Fruit fly (Drosophila melanogaster) whole organism, embryonic: ENCODE results near the gene Reg-2.

Experiments
- Ada2b ChIP-seq: fragments of 200-800 bp; sonication (Bioruptor generic); IDR thresholded peaks from 2 replicates; pipeline ENCODE4 v1.3.6; 2022; ENCODE audit warnings: missing biosample characterization, missing genetic modification characterization
- Atf-2 ChIP-seq: fragments of 200-800 bp; sonication (Bioruptor generic); optimal IDR thresholded peaks from 2 replicates; lab custom pipeline; 2016; ENCODE audit warnings: missing biosample characterization, missing genetic modification characterization
- CG11695 ChIP-seq: fragments of 200-800 bp; sonication (Bioruptor generic); IDR thresholded peaks from 3 replicates; pipeline ENCODE4 v1.3.6; 2022; ENCODE audit warnings: missing biosample characterization, missing genetic modification characterization
- CG12104 ChIP-seq: fragments of 200-800 bp; sonication (Bioruptor generic); optimal IDR thresholded peaks from 3 replicates; lab custom pipeline; 2016; ENCODE audit warnings: missing biosample characterization, missing genetic modification characterization
- CG12219 ChIP-seq: fragments of 200-800 bp; sonication (Bioruptor generic); optimal IDR thresholded peaks from 3 replicates; lab custom pipeline; 2018; ENCODE audit warnings: missing biosample characterization, mild to moderate bottlenecking, missing genetic modification characterization
- CG12769 ChIP-seq: fragments of 200-800 bp; sonication (Bioruptor generic); optimal IDR thresholded peaks from 2 replicates; lab custom pipeline; 2019; ENCODE audit warnings: missing biosample characterization, mild to moderate bottlenecking, missing genetic modification characterization, moderate library complexity
- CG13123 ChIP-seq: fragments of 200-800 bp; sonication (Bioruptor generic); optimal IDR thresholded peaks from 2 replicates; lab custom pipeline; 2016; ENCODE audit warnings: missing biosample characterization, missing genetic modification characterization
- CG14014 ChIP-seq: fragments of 200-800 bp; sonication (Bioruptor generic); IDR thresholded peaks from 2 replicates; pipeline ENCODE4 v1.3.6; 2022; ENCODE audit warnings: missing biosample characterization, missing genetic modification characterization
- CG14050 ChIP-seq: fragments of 200-800 bp; sonication (Bioruptor generic); IDR thresholded peaks from 3 replicates; pipeline ENCODE4 v1.3.6; 2022; ENCODE audit warnings: missing biosample characterization, missing genetic modification characterization
- CG14860 ChIP-seq: fragments of 200-800 bp; sonication (Bioruptor generic); IDR thresholded peaks from 3 replicates; pipeline ENCODE4 v1.3.6; 2022; ENCODE audit warnings: missing biosample characterization, missing genetic modification characterization; ENCODE audit not compliant: partially characterized antibody
- CG15073 ChIP-seq: fragments of 200-800 bp; sonication (Bioruptor generic); optimal IDR thresholded peaks from 2 replicates; lab custom pipeline; 2016; ENCODE audit warnings: missing biosample characterization, missing genetic modification characterization
- CG15696 ChIP-seq: fragments of 200-800 bp; sonication (Bioruptor generic); optimal IDR thresholded peaks from 2 replicates; lab custom pipeline; 2019; ENCODE audit warnings: missing biosample characterization, mild to moderate bottlenecking, missing genetic modification characterization, moderate library complexity
- CG17568 ChIP-seq: fragments of 200-800 bp; sonication (Bioruptor generic); optimal IDR thresholded peaks from 2 replicates; lab custom pipeline; 2018; ENCODE audit warnings: missing biosample characterization, mild to moderate bottlenecking, missing genetic modification characterization, moderate library complexity
- CG17802 ChIP-seq: fragments of 200-800 bp; sonication (Bioruptor generic); optimal IDR thresholded peaks from 2 replicates; lab custom pipeline; 2018; ENCODE audit warnings: missing biosample characterization, mild to moderate bottlenecking, missing genetic modification characterization, moderate library complexity
- CG32532 ChIP-seq: fragments of 200-800 bp; sonication (Bioruptor generic); IDR thresholded peaks from 2 replicates; pipeline ENCODE4 v1.3.6; 2022; ENCODE audit warnings: missing biosample characterization, missing genetic modification characterization
- CG42726 ChIP-seq: fragments of 200-800 bp; sonication (Bioruptor generic); IDR thresholded peaks from 2 replicates; pipeline ENCODE4 v1.3.6; 2022; ENCODE audit warnings: missing biosample characterization, missing genetic modification characterization; ENCODE audit not compliant: partially characterized antibody
- CG5953 ChIP-seq: fragments of 200-800 bp; sonication (Bioruptor generic); IDR thresholded peaks from 2 replicates; pipeline ENCODE4 v1.3.6; 2022; ENCODE audit warnings: missing biosample characterization, missing genetic modification characterization
- CG7556 ChIP-seq: fragments of 200-800 bp; sonication (Bioruptor generic); optimal IDR thresholded peaks from 2 replicates; lab custom pipeline; 2017; ENCODE audit warnings: missing biosample characterization, mild to moderate bottlenecking, missing genetic modification characterization
- CG8281 ChIP-seq: fragments of 200-800 bp; sonication (Bioruptor generic); optimal IDR thresholded peaks from 2 replicates; lab custom pipeline; 2018; ENCODE audit warnings: missing biosample characterization, mild to moderate bottlenecking, missing genetic modification characterization, moderate library complexity
- CG8359 ChIP-seq: fragments of 200-800 bp; sonication (Bioruptor generic); optimal IDR thresholded peaks from 2 replicates; lab custom pipeline; 2017; ENCODE audit warnings: missing biosample characterization, mild to moderate bottlenecking, missing genetic modification characterization, borderline replicate concordance
- D19A ChIP-seq: fragments of 200-800 bp; optimal IDR thresholded peaks from 3 replicates; lab custom pipeline; 2019; ENCODE audit warnings: missing biosample characterization, mild to moderate bottlenecking, missing genetic modification characterization, moderate library complexity
- Dek ChIP-seq: fragments of 200-800 bp; sonication (Bioruptor generic); optimal IDR thresholded peaks from 3 replicates; lab custom pipeline; 2019; ENCODE audit warnings: missing biosample characterization, mild to moderate bottlenecking, missing genetic modification characterization, moderate library complexity
- HHEX ChIP-seq: fragments of 200-800 bp; sonication (Bioruptor generic); optimal IDR thresholded peaks from 3 replicates; lab custom pipeline; 2017; ENCODE audit warnings: missing biosample characterization, mild to moderate bottlenecking, missing genetic modification characterization, missing genetic modification reagents
- NK7.1 ChIP-seq: fragments of 200-800 bp; sonication (Bioruptor generic); optimal IDR thresholded peaks from 3 replicates; lab custom pipeline; 2016; ENCODE audit warnings: missing biosample characterization, missing genetic modification characterization
- Pdp1 ChIP-seq, 2 experiments: fragments of 200-800 bp; sonication (Bioruptor generic); optimal IDR thresholded peaks; 3 replicates each; lab custom pipeline; 2016; ENCODE audit warnings: missing biosample characterization in 2 of 2, missing genetic modification characterization in 2 of 2, mild to moderate bottlenecking in 1 of 2, moderate library complexity in 1 of 2
- Sin3A ChIP-seq: fragments of >200 bp; optimal IDR thresholded peaks from 2 replicates; lab custom pipeline; 2018
- al ChIP-seq: fragments of 200-800 bp; sonication (Bioruptor generic); IDR thresholded peaks from 2 replicates; pipeline ENCODE4 v1.3.6; 2022; ENCODE audit warnings: missing biosample characterization, missing genetic modification characterization
- amos ChIP-seq: fragments of 200-800 bp; sonication (Bioruptor generic); IDR thresholded peaks from 2 replicates; pipeline ENCODE4 v1.3.6; 2022; ENCODE audit warnings: missing biosample characterization, missing genetic modification characterization; ENCODE audit not compliant: partially characterized antibody
- aop ChIP-seq: fragments of 200-800 bp; sonication (Bioruptor generic); IDR thresholded peaks from 2 replicates; pipeline ENCODE4 v1.3.6; 2022; ENCODE audit warnings: missing biosample characterization, missing genetic modification characterization
- bab2 ChIP-seq: fragments of 200-800 bp; sonication (Bioruptor generic); optimal IDR thresholded peaks from 2 replicates; lab custom pipeline; 2016; ENCODE audit warnings: missing biosample characterization, missing genetic modification characterization
- chn ChIP-seq: fragments of 200-800 bp; sonication (Bioruptor generic); optimal IDR thresholded peaks from 2 replicates; lab custom pipeline; 2016; ENCODE audit warnings: missing biosample characterization, missing genetic modification characterization
- dysf ChIP-seq: fragments of 200-800 bp; sonication (Bioruptor generic); IDR thresholded peaks from 3 replicates; pipeline ENCODE4 v1.3.6; 2022; ENCODE audit warnings: missing biosample characterization, missing genetic modification characterization
- ems ChIP-seq: fragments of 200-800 bp; sonication (Bioruptor generic); optimal IDR thresholded peaks from 3 replicates; lab custom pipeline; 2016; ENCODE audit warnings: missing biosample characterization, missing genetic modification characterization
- gce ChIP-seq: fragments of 200-800 bp; sonication (Bioruptor generic); IDR thresholded peaks from 3 replicates; pipeline ENCODE4 v1.3.6; 2022; ENCODE audit warnings: missing biosample characterization, missing genetic modification characterization
- h ChIP-seq: fragments of >200 bp; optimal IDR thresholded peaks from 2 replicates; lab custom pipeline; 2017
- jigr1 ChIP-seq: fragments of 200-800 bp; sonication (Bioruptor generic); IDR thresholded peaks from 3 replicates; pipeline ENCODE4 v1.3.6; 2022; ENCODE audit warnings: missing biosample characterization, missing genetic modification characterization
- kni ChIP-seq: fragments of 200-800 bp; sonication (Bioruptor generic); optimal IDR thresholded peaks from 3 replicates; lab custom pipeline; 2017; ENCODE audit warnings: mild to moderate bottlenecking, missing biosample characterization, missing genetic modification reagents, missing genetic modification characterization
- mirr ChIP-seq: fragments of 200-800 bp; sonication (Bioruptor generic); optimal IDR thresholded peaks from 3 replicates; lab custom pipeline; 2018; ENCODE audit warnings: missing biosample characterization, mild to moderate bottlenecking, missing genetic modification characterization
- onecut ChIP-seq: fragments of 200-800 bp; sonication (Bioruptor generic); IDR thresholded peaks from 2 replicates; pipeline ENCODE4 v1.3.6; 2022; ENCODE audit warnings: missing biosample characterization, missing genetic modification characterization
- org-1 ChIP-seq: fragments of 200-800 bp; sonication (Bioruptor generic); optimal IDR thresholded peaks from 2 replicates; lab custom pipeline; 2017; ENCODE audit warnings: missing biosample characterization, missing genetic modification characterization
- pros ChIP-seq: fragments of 200-800 bp; sonication (Bioruptor generic); optimal IDR thresholded peaks from 3 replicates; lab custom pipeline; 2019; ENCODE audit warnings: missing biosample characterization, mild to moderate bottlenecking, missing genetic modification characterization, moderate library complexity
- run ChIP-seq: fragments of 200-800 bp; sonication (Bioruptor generic); optimal IDR thresholded peaks from 3 replicates; lab custom pipeline; 2018; ENCODE audit warnings: missing biosample characterization, mild to moderate bottlenecking, missing genetic modification characterization
- sc ChIP-seq, 3 experiments: fragments of >200 bp in 2 of 3; fragments of 200-800 bp in 1 of 3; sonication (Bioruptor generic) in 1 of 3; optimal IDR thresholded peaks; 2 replicates in 2 of 3; 3 replicates in 1 of 3; lab custom pipeline; 2017; ENCODE audit warnings: mild to moderate bottlenecking in 1 of 3, missing biosample characterization in 1 of 3, missing genetic modification characterization in 1 of 3, missing genetic modification reagents in 1 of 3
- sens ChIP-seq: fragments of 200-800 bp; sonication (Bioruptor generic); peaks from one replicate; lab custom pipeline; 2016; ENCODE audit warnings: missing biosample characterization, missing genetic modification characterization
- shn ChIP-seq: fragments of 200-800 bp; sonication (Bioruptor generic); optimal IDR thresholded peaks from 3 replicates; lab custom pipeline; 2016; ENCODE audit warnings: missing biosample characterization, missing genetic modification characterization
- slp2 ChIP-seq: fragments of 200-800 bp; sonication (Bioruptor generic); optimal IDR thresholded peaks from 2 replicates; lab custom pipeline; 2016; ENCODE audit warnings: missing biosample characterization, missing genetic modification characterization
- stc ChIP-seq: fragments of 200-800 bp; sonication (Bioruptor generic); IDR thresholded peaks from 2 replicates; pipeline ENCODE4 v1.3.6; 2022; ENCODE audit warnings: missing biosample characterization, missing genetic modification characterization
- stwl ChIP-seq: fragments of 200-800 bp; sonication (Bioruptor generic); optimal IDR thresholded peaks from 3 replicates; lab custom pipeline; 2018; ENCODE audit warnings: missing biosample characterization, mild to moderate bottlenecking, missing genetic modification characterization, moderate library complexity
- tio ChIP-seq: fragments of 200-800 bp; sonication (Bioruptor generic); optimal IDR thresholded peaks from 2 replicates; lab custom pipeline; 2017; ENCODE audit warnings: missing biosample characterization, missing genetic modification characterization, inconsistent platforms
- yki ChIP-seq: fragments of >200 bp; optimal IDR thresholded peaks from 3 replicates; lab custom pipeline; 2018

Gene Reg-2

dm6 chr3L:615425-616046 lies 9.2 kb upstream of the Reg-2 start (continued):
- TF ChIP-seq shn (GFP tag; lab: Kevin White, UChicago) (peak; percentile 64), HHEX (GFP tag; lab: Kevin White, UChicago) (peak; percentile 85), CG5953 (GFP tag; lab: Robert Waterston, UW) (peak; percentile 73), jigr1 (GFP tag; lab: Robert Waterston, UW) (peak; percentile 80; the same call in 2 of the 3 replicates), tio (GFP tag; lab: Kevin White, UChicago) (peak; percentile 78), h (lab: Kevin White, UChicago) (no peak), Ada2b (peak; percentile 90), CG14860 (GFP tag; lab: Robert Waterston, UW) (no peak), D19A (tag; lab: Kevin White, UChicago) (peak; percentile 94), CG17802 (tag; lab: Kevin White, UChicago) (peak; percentile 77), ems (peak; percentile 59), org-1 (GFP tag; lab: Kevin White, UChicago) (peak; percentile 78), CG14050 (GFP tag; lab: Robert Waterston, UW) (peak; percentile 91), Sin3A (lab: Kevin White, UChicago) (no peak), CG42726 (no peak), al (no peak), gce (GFP tag; lab: Robert Waterston, UW) (peak; percentile 81; the same call in 2 of the 3 replicates), yki (lab: Kevin White, UChicago) (no peak), CG12219 (GFP tag; lab: Kevin White, UChicago) (peak; percentile 80), stwl (peak; percentile 3), aop (GFP tag; lab: Robert Waterston, UW) (peak; percentile 73), CG15073 (no peak), dysf (GFP tag; lab: Robert Waterston, UW) (peak; percentile 91), NK7.1 (GFP tag; lab: Kevin White, UChicago) (peak; percentile 71), run (tag; lab: Kevin White, UChicago) (peak; percentile 81), pros (GFP tag; lab: Kevin White, UChicago) (peak; percentile 75), CG12769 (tag; lab: Kevin White, UChicago) (peak; percentile 44), CG13123 (peak; percentile 79), kni (GFP tag; lab: Kevin White, UChicago) (no peak), amos (GFP tag; lab: Robert Waterston, UW) (no peak), slp2 (GFP tag; lab: Kevin White, UChicago) (peak; percentile 87), CG8281 (tag; lab: Kevin White, UChicago) (peak; percentile 68), CG8359 (GFP tag; lab: Kevin White, UChicago) (peak; percentile 72), sc (optimal IDR thresholded peaks at IDR 0.05; lab: Kevin White, UChicago) (no peak), sc (GFP tag; optimal IDR thresholded peaks at IDR 0.05; lab: Kevin White, UChicago) (peak; percentile 82), sens (GFP tag; lab: Kevin White, UChicago) (peak; percentile 98), CG17568 (GFP tag; lab: Kevin White, UChicago) (peak; percentile 72), bab2 (GFP tag; lab: Kevin White, UChicago) (peak; percentile 82), Atf-2 (peak; percentile 81), CG14014 (GFP tag; lab: Robert Waterston, UW) (peak; percentile 86), onecut (peak; percentile 68), Pdp1 (GFP tag; optimal IDR thresholded peaks at IDR 0.05; lab: Kevin White, UChicago) (peak; percentile 28 to 84), chn (GFP tag; lab: Kevin White, UChicago) (peak; percentile 72), CG11695 (peak; percentile 86), CG32532 (peak; percentile 73; the same call in 1 of the 2 replicates), stc (GFP tag; lab: Robert Waterston, UW) (peak; percentile 91), CG15696 (tag; lab: Kevin White, UChicago) (peak; percentile 67), CG12104 (peak; percentile 67), CG7556 (peak; percentile 90), Dek (tag; lab: Kevin White, UChicago) (peak; percentile 71), mirr (GFP tag; lab: Kevin White, UChicago) (peak; percentile 94)
